Fruit fly (Drosophila melanogaster): ENCODE results near the gene shep.

The shep gene

dm6 chr3L:5248863-5249262, 28.9 kb downstream of the shep start (continued):
- TF ChIP-seq CG6654 (GFP tag; optimal IDR thresholded peaks at IDR 0.05) (peak; percentile 31), eve (GFP tag; optimal IDR thresholded peaks at IDR 0.05) (peak in 1 of 2 experiments; percentile 21), CG10274 (GFP tag; optimal IDR thresholded peaks at IDR 0.05) (no peak), pan (optimal IDR thresholded peaks at IDR 0.05) (no peak), pan (GFP tag; optimal IDR thresholded peaks at IDR 0.05 in 1 of 2, IDR thresholded peaks at IDR 0.05 in 1 of 2) (peak in 1 of 2 experiments; percentile 57), Fer3 (tag; optimal IDR thresholded peaks at IDR 0.05) (peak; percentile 14), Xbp1 (GFP tag; optimal IDR thresholded peaks at IDR 0.05) (peak; percentile 38), croc (GFP tag; conservative IDR thresholded peaks at IDR 0.05) (peak; percentile 60; the same call in 2 of the 3 replicates), H2.0 (GFP tag; IDR thresholded peaks at IDR 0.05) (peak; percentile 44), CG5245 (GFP tag; optimal IDR thresholded peaks at IDR 0.05) (peak; percentile 19), D19A (tag; optimal IDR thresholded peaks at IDR 0.05) (peak; percentile 58), CG18764 (GFP tag; optimal IDR thresholded peaks at IDR 0.05) (peak; percentile 18), CG12744 (GFP tag; optimal IDR thresholded peaks at IDR 0.05) (no peak), chif (GFP tag; optimal IDR thresholded peaks at IDR 0.05) (peak; percentile 24 to 42), Ada2b (GFP tag; IDR thresholded peaks at IDR 0.05) (peak; percentile 47; the same call in 1 of the 2 replicates), CG12219 (GFP tag; optimal IDR thresholded peaks at IDR 0.05) (peak; percentile 26), bab2 (GFP tag; optimal IDR thresholded peaks at IDR 0.05) (peak; percentile 52), gem (tag; optimal IDR thresholded peaks at IDR 0.05) (peak; percentile 58), wor (GFP tag; IDR thresholded peaks at IDR 0.05) (peak; percentile 66; the same call in 1 of the 2 replicates), CG9797 (GFP tag; optimal IDR thresholded peaks at IDR 0.05) (no peak), nau (GFP tag; optimal IDR thresholded peaks at IDR 0.05) (peak; percentile 33), CG1602 (GFP tag; optimal IDR thresholded peaks at IDR 0.05) (peak; percentile 32), Nf-YA (GFP tag; IDR thresholded peaks at IDR 0.05) (peak; percentile 69), CG3407 (GFP tag; optimal IDR thresholded peaks at IDR 0.05) (peak; percentile 13), CG7556 (GFP tag; optimal IDR thresholded peaks at IDR 0.05) (peak; percentile 19), lmd (GFP tag; IDR thresholded peaks at IDR 0.05) (peak; percentile 31; the same call in 1 of the 2 replicates), CG1792 (GFP tag; optimal IDR thresholded peaks at IDR 0.05) (peak; percentile 57), CG4282 (GFP tag; optimal IDR thresholded peaks at IDR 0.05) (no peak), CG30431 (GFP tag; optimal IDR thresholded peaks at IDR 0.05) (peak; percentile 22), CG10366 (GFP tag; IDR thresholded peaks at IDR 0.05) (peak; percentile 28; the same call in 1 of the 2 replicates), fd64A (GFP tag; optimal IDR thresholded peaks at IDR 0.05) (peak; percentile 39), CG6689 (GFP tag; IDR thresholded peaks at IDR 0.05) (peak; percentile 67), sqz (GFP tag; optimal IDR thresholded peaks at IDR 0.05) (peak; percentile 20), Drgx (GFP tag; IDR thresholded peaks at IDR 0.05) (peak; percentile 95), B-H1 (GFP tag; IDR thresholded peaks at IDR 0.05) (peak; percentile 25; the same call in 1 of the 3 replicates), CG13123 (GFP tag; optimal IDR thresholded peaks at IDR 0.05) (no peak), cg (GFP tag; optimal IDR thresholded peaks at IDR 0.05) (no peak), CG12942 (GFP tag; optimal IDR thresholded peaks at IDR 0.05) (peak; percentile 14), Blimp-1 (GFP tag; optimal IDR thresholded peaks at IDR 0.05) (peak; percentile 79), Hr78 (GFP tag; optimal IDR thresholded peaks at IDR 0.05) (peak in 1 of 2 experiments; percentile 18), CG43689 (GFP tag; IDR thresholded peaks at IDR 0.05) (0 out of 2 replicates have a peak, but pooled peaks have one; percentile 15)

Data from whole organism, embryonic.